Worm (Caenorhabditis elegans): ENCODE results near the gene his-41.

- no peak for TF ChIP-seq W03F9.2 (tag; optimal IDR thresholded peaks at IDR 0.05)
- no peak for TF ChIP-seq him-1 (tag; optimal IDR thresholded peaks at IDR 0.05)
Observed at ce11 chrV:9550313-9550712, 5.0 kb downstream of the his-41 start, which contains the start of gene ehbp-1.

Measured in whole organism, L4/young adult.